Fruit fly (Drosophila melanogaster) whole organism, embryonic: Measurements from ENCODE around the gene moody.
A peak's percentile ranks its signal among the peaks of the same experiment; 100 is the strongest.

Source experiments
- Antp ChIP-seq: fragments of 200-800 bp; sonication (Bioruptor generic); optimal IDR thresholded peaks from 3 replicates; lab custom pipeline; 2016; ENCODE audit warnings: missing biosample characterization, missing genetic modification characterization
- CG10543 ChIP-seq: fragments of 200-800 bp; sonication (Bioruptor generic); optimal IDR thresholded peaks from 3 replicates; lab custom pipeline; 2017; ENCODE audit warnings: missing biosample characterization, mild to moderate bottlenecking, missing genetic modification characterization, moderate library complexity
- CG11456 ChIP-seq: fragments of 200-800 bp; sonication (Bioruptor generic); IDR thresholded peaks from 3 replicates; pipeline ENCODE4 v1.3.6; 2022; ENCODE audit warnings: missing biosample characterization, missing genetic modification characterization
- CG12769 ChIP-seq: fragments of 200-800 bp; sonication (Bioruptor generic); optimal IDR thresholded peaks from 2 replicates; lab custom pipeline; 2019; ENCODE audit warnings: missing biosample characterization, mild to moderate bottlenecking, missing genetic modification characterization, moderate library complexity
- CG13296 ChIP-seq: fragments of 200-800 bp; sonication (Bioruptor generic); optimal IDR thresholded peaks from 3 replicates; lab custom pipeline; 2018; ENCODE audit warnings: missing biosample characterization, mild to moderate bottlenecking, missing genetic modification characterization
- CG14014 ChIP-seq: fragments of 200-800 bp; sonication (Bioruptor generic); IDR thresholded peaks from 2 replicates; pipeline ENCODE4 v1.3.6; 2022; ENCODE audit warnings: missing biosample characterization, missing genetic modification characterization
- CG14050 ChIP-seq: fragments of 200-800 bp; sonication (Bioruptor generic); IDR thresholded peaks from 3 replicates; pipeline ENCODE4 v1.3.6; 2022; ENCODE audit warnings: missing biosample characterization, missing genetic modification characterization
- CG14860 ChIP-seq: fragments of 200-800 bp; sonication (Bioruptor generic); IDR thresholded peaks from 3 replicates; pipeline ENCODE4 v1.3.6; 2022; ENCODE audit warnings: missing biosample characterization, missing genetic modification characterization; ENCODE audit not compliant: partially characterized antibody
- CG14965 ChIP-seq: fragments of 200-800 bp; sonication (Bioruptor generic); optimal IDR thresholded peaks from 2 replicates; lab custom pipeline; 2016; ENCODE audit warnings: missing biosample characterization, missing genetic modification characterization, borderline replicate concordance
- CG16813 ChIP-seq: fragments of 200-800 bp; sonication (Bioruptor generic); IDR thresholded peaks from 3 replicates; pipeline ENCODE4 v1.3.6; 2022; ENCODE audit warnings: missing biosample characterization, missing genetic modification characterization; ENCODE audit not compliant: partially characterized antibody
- CG17612 ChIP-seq: fragments of 200-800 bp; sonication (Bioruptor generic); IDR thresholded peaks from 2 replicates; pipeline ENCODE4 v1.3.6; 2022; ENCODE audit warnings: missing biosample characterization, missing genetic modification characterization
- CG18476 ChIP-seq: fragments of 200-800 bp; sonication (Bioruptor generic); optimal IDR thresholded peaks from 2 replicates; lab custom pipeline; 2016; ENCODE audit warnings: missing biosample characterization, mild to moderate bottlenecking, missing genetic modification characterization
- CG2129 ChIP-seq: fragments of 200-800 bp; sonication (Bioruptor generic); IDR thresholded peaks from 2 replicates; pipeline ENCODE4 v1.3.6; 2022; ENCODE audit warnings: missing biosample characterization, missing genetic modification characterization; ENCODE audit not compliant: partially characterized antibody
- CG30020 ChIP-seq: fragments of 200-800 bp; optimal IDR thresholded peaks from 2 replicates; lab custom pipeline; 2019; ENCODE audit warnings: missing biosample characterization, mild to moderate bottlenecking, missing genetic modification characterization, moderate library complexity
- CG32532 ChIP-seq: fragments of 200-800 bp; sonication (Bioruptor generic); IDR thresholded peaks from 2 replicates; pipeline ENCODE4 v1.3.6; 2022; ENCODE audit warnings: missing biosample characterization, missing genetic modification characterization
- CG34422 ChIP-seq: fragments of 200-800 bp; sonication (Bioruptor generic); IDR thresholded peaks from 3 replicates; pipeline ENCODE4 v1.3.6; 2022; ENCODE audit warnings: missing biosample characterization, missing genetic modification characterization
- CG5953 ChIP-seq: fragments of 200-800 bp; sonication (Bioruptor generic); IDR thresholded peaks from 2 replicates; pipeline ENCODE4 v1.3.6; 2022; ENCODE audit warnings: missing biosample characterization, missing genetic modification characterization
- CG7839 ChIP-seq: fragments of 200-800 bp; sonication (Bioruptor generic); optimal IDR thresholded peaks from 3 replicates; lab custom pipeline; 2018; ENCODE audit warnings: missing biosample characterization, mild to moderate bottlenecking, missing genetic modification characterization, moderate library complexity
- CG7987 ChIP-seq: fragments of 200-800 bp; sonication (Bioruptor generic); optimal IDR thresholded peaks from 2 replicates; lab custom pipeline; 2018; ENCODE audit warnings: missing biosample characterization, mild to moderate bottlenecking, missing genetic modification characterization, moderate library complexity
- CG8290 ChIP-seq, 3 experiments: fragments of 200-800 bp; sonication (Bioruptor generic); optimal IDR thresholded peaks; 2 replicates each; lab custom pipeline; 2016 to 2019; ENCODE audit warnings: missing biosample characterization in 3 of 3, missing genetic modification characterization in 3 of 3, mild to moderate bottlenecking in 2 of 3, moderate library complexity in 1 of 3
- CG8924 ChIP-seq: fragments of 200-800 bp; optimal IDR thresholded peaks from 3 replicates; lab custom pipeline; 2019; ENCODE audit warnings: missing biosample characterization, mild to moderate bottlenecking, missing genetic modification characterization, moderate library complexity
- CG9437 ChIP-seq: fragments of 200-800 bp; sonication (Bioruptor generic); optimal IDR thresholded peaks from 2 replicates; lab custom pipeline; 2018; ENCODE audit warnings: missing biosample characterization, mild to moderate bottlenecking, missing genetic modification characterization
- CG9797 ChIP-seq: fragments of 200-800 bp; sonication (Bioruptor generic); optimal IDR thresholded peaks from 3 replicates; lab custom pipeline; 2018; ENCODE audit warnings: missing biosample characterization, mild to moderate bottlenecking, missing genetic modification characterization
- CG9876 ChIP-seq: fragments of 200-800 bp; sonication (Bioruptor generic); optimal IDR thresholded peaks from 2 replicates; lab custom pipeline; 2016; ENCODE audit warnings: missing biosample characterization, missing genetic modification characterization
- Eip74EF ChIP-seq, 2 experiments: fragments of 200-800 bp in 1 of 2; fragments of >200 bp in 1 of 2; sonication (Bioruptor generic) in 1 of 2; optimal IDR thresholded peaks; 2 replicates each; lab custom pipeline; 2017 to 2019; ENCODE audit warnings: missing biosample characterization in 2 of 2, missing genetic modification characterization in 2 of 2, mild to moderate bottlenecking in 1 of 2, moderate library complexity in 1 of 2
- H2.0 ChIP-seq: fragments of 200-800 bp; sonication (Bioruptor generic); IDR thresholded peaks from 2 replicates; pipeline ENCODE4 v1.3.6; 2022; ENCODE audit warnings: missing biosample characterization, missing genetic modification characterization
- Hr51 ChIP-seq, 2 experiments: fragments of 200-800 bp; sonication (Bioruptor generic); optimal IDR thresholded peaks; 2 replicates in 1 of 2; 3 replicates in 1 of 2; lab custom pipeline; 2016 to 2018; ENCODE audit warnings: missing biosample characterization in 2 of 2, missing genetic modification characterization in 2 of 2, mild to moderate bottlenecking in 1 of 2, moderate library complexity in 1 of 2
- Hsf ChIP-seq: fragments of 200-800 bp; sonication (Bioruptor generic); optimal IDR thresholded peaks from 3 replicates; lab custom pipeline; 2016; ENCODE audit warnings: missing biosample characterization, missing genetic modification characterization
- Mrtf ChIP-seq: fragments of 200-800 bp; sonication (Bioruptor generic); IDR thresholded peaks from 3 replicates; pipeline ENCODE4 v1.3.6; 2022; ENCODE audit warnings: missing biosample characterization, missing genetic modification characterization
- Neu2 ChIP-seq: fragments of 200-800 bp; sonication (Bioruptor generic); optimal IDR thresholded peaks from 3 replicates; lab custom pipeline; 2016; ENCODE audit warnings: missing biosample characterization, missing genetic modification characterization, borderline replicate concordance
- Opbp ChIP-seq: fragments of 200-800 bp; sonication (Bioruptor generic); IDR thresholded peaks from 3 replicates; pipeline ENCODE4 v1.3.6; 2022; ENCODE audit warnings: missing biosample characterization, missing genetic modification characterization; ENCODE audit not compliant: partially characterized antibody
- Sin3A ChIP-seq: fragments of >200 bp; optimal IDR thresholded peaks from 2 replicates; lab custom pipeline; 2018
- Sox102F ChIP-seq: fragments of 200-800 bp; sonication (Bioruptor generic); optimal IDR thresholded peaks from 2 replicates; lab custom pipeline; 2018; ENCODE audit warnings: missing biosample characterization, mild to moderate bottlenecking, missing genetic modification characterization, moderate library complexity
- aop ChIP-seq: fragments of 200-800 bp; sonication (Bioruptor generic); IDR thresholded peaks from 2 replicates; pipeline ENCODE4 v1.3.6; 2022; ENCODE audit warnings: missing biosample characterization, missing genetic modification characterization
- dm ChIP-seq: fragments of 200-800 bp; sonication (Bioruptor generic); optimal IDR thresholded peaks from 3 replicates; lab custom pipeline; 2016; ENCODE audit warnings: missing biosample characterization, missing genetic modification characterization
- ftz-f1 ChIP-seq: fragments of 200-800 bp; sonication (Bioruptor generic); optimal IDR thresholded peaks from 2 replicates; lab custom pipeline; 2016; ENCODE audit warnings: missing biosample characterization, missing genetic modification characterization
- grau ChIP-seq: fragments of 200-800 bp; optimal IDR thresholded peaks from 3 replicates; lab custom pipeline; 2019; ENCODE audit warnings: missing biosample characterization, mild to moderate bottlenecking, missing genetic modification characterization, moderate library complexity
- grn ChIP-seq: fragments of 200-800 bp; sonication (Bioruptor generic); optimal IDR thresholded peaks from 3 replicates; lab custom pipeline; 2017; ENCODE audit warnings: missing biosample characterization, missing genetic modification characterization
- nerfin-2 ChIP-seq: fragments of 200-800 bp; sonication (Bioruptor generic); IDR thresholded peaks from 2 replicates; pipeline ENCODE4 v1.3.6; 2022; ENCODE audit warnings: missing biosample characterization, missing genetic modification characterization; ENCODE audit not compliant: partially characterized antibody
- odd ChIP-seq: fragments of 200-800 bp; sonication (Bioruptor generic); optimal IDR thresholded peaks from 2 replicates; lab custom pipeline; 2017; ENCODE audit warnings: missing biosample characterization, mild to moderate bottlenecking, missing genetic modification characterization
- onecut ChIP-seq: fragments of 200-800 bp; sonication (Bioruptor generic); IDR thresholded peaks from 2 replicates; pipeline ENCODE4 v1.3.6; 2022; ENCODE audit warnings: missing biosample characterization, missing genetic modification characterization
- psq ChIP-seq: fragments of 200-800 bp; sonication (Bioruptor generic); optimal IDR thresholded peaks from 2 replicates; lab custom pipeline; 2017; ENCODE audit warnings: missing biosample characterization, missing genetic modification characterization
- repo ChIP-seq: fragments of 200-800 bp; sonication (Bioruptor generic); optimal IDR thresholded peaks from 2 replicates; lab custom pipeline; 2016; ENCODE audit warnings: missing biosample characterization, missing genetic modification characterization
- scrt ChIP-seq: fragments of 200-800 bp; sonication (Bioruptor generic); optimal IDR thresholded peaks from 2 replicates; lab custom pipeline; 2018; ENCODE audit warnings: missing biosample characterization, mild to moderate bottlenecking, missing genetic modification characterization, moderate library complexity
- shn ChIP-seq: fragments of 200-800 bp; sonication (Bioruptor generic); optimal IDR thresholded peaks from 3 replicates; lab custom pipeline; 2016; ENCODE audit warnings: missing biosample characterization, missing genetic modification characterization
- sima ChIP-seq: fragments of 200-800 bp; sonication (Bioruptor generic); optimal IDR thresholded peaks from 2 replicates; lab custom pipeline; 2016; ENCODE audit warnings: missing biosample characterization, missing genetic modification characterization
- tin ChIP-seq: fragments of 200-800 bp; sonication (Bioruptor generic); optimal IDR thresholded peaks from 3 replicates; lab custom pipeline; 2016; ENCODE audit warnings: missing biosample characterization, missing genetic modification characterization
- tll ChIP-seq, 2 experiments: fragments of 200-800 bp in 1 of 2; fragments of >200 bp in 1 of 2; sonication (Bioruptor generic) in 1 of 2; optimal IDR thresholded peaks; 2 replicates each; lab custom pipeline; 2017 to 2019; ENCODE audit warnings: missing biosample characterization in 2 of 2, missing genetic modification characterization in 2 of 2, mild to moderate bottlenecking in 1 of 2, moderate library complexity in 1 of 2
- unc-4 ChIP-seq: fragments of 200-800 bp; sonication (Bioruptor generic); IDR thresholded peaks from 2 replicates; pipeline ENCODE4 v1.3.6; 2022; ENCODE audit warnings: missing biosample characterization, missing genetic modification characterization; ENCODE audit not compliant: partially characterized antibody

The moody gene

dm6 chrX:2087501-2087900 lies 37.6 kb upstream of the moody start (continued):
- TF ChIP-seq CG10543 (GFP tag; lab: Kevin White, UChicago), result no peak
- no peak for TF ChIP-seq psq (GFP tag; lab: Kevin White, UChicago)
- TF ChIP-seq ftz-f1 (GFP tag; lab: Kevin White, UChicago), result no peak
- no peak for TF ChIP-seq Neu2 (GFP tag; lab: Kevin White, UChicago)
- TF ChIP-seq CG9437 (GFP tag; lab: Kevin White, UChicago), result peak; percentile 24
- 0 out of 2 replicates have a peak, but pooled peaks have one; percentile 27 for TF ChIP-seq onecut (GFP tag; lab: Robert Waterston, UW)
- TF ChIP-seq scrt (GFP tag; lab: Kevin White, UChicago), result no peak
- no peak; the same call in 2 of the 3 replicates for TF ChIP-seq CG34422
- peak; percentile 60 for TF ChIP-seq grau (tag; lab: Kevin White, UChicago)
- TF ChIP-seq dm (GFP tag; lab: Kevin White, UChicago), result peak; percentile 52
- TF ChIP-seq CG18476 (GFP tag; lab: Kevin White, UChicago), result no peak
- peak; percentile 67 for TF ChIP-seq CG12769
- no peak for TF ChIP-seq grn (GFP tag; lab: Kevin White, UChicago)
- TF ChIP-seq CG17612 (GFP tag; lab: Robert Waterston, UW), result no peak
- peak in 1 of 2 experiments; percentile 3 for TF ChIP-seq Eip74EF (GFP tag; optimal IDR thresholded peaks at IDR 0.05; lab: Kevin White, UChicago)
- peak; percentile 69 for TF ChIP-seq CG7839 (tag; lab: Kevin White, UChicago)
- no peak for TF ChIP-seq CG8290 (GFP tag; optimal IDR thresholded peaks at IDR 0.05; lab: Kevin White, UChicago)
- TF ChIP-seq CG8290 (tag; optimal IDR thresholded peaks at IDR 0.05; lab: Kevin White, UChicago), result peak in 1 of 2 experiments; percentile 90
- TF ChIP-seq Sox102F, result peak; percentile 71
- TF ChIP-seq shn (GFP tag; lab: Kevin White, UChicago), result peak; percentile 5
- TF ChIP-seq CG11456 (GFP tag; lab: Robert Waterston, UW), result 0 out of 3 replicates have a peak, but pooled peaks have one; percentile 52
- TF ChIP-seq sima (GFP tag; lab: Kevin White, UChicago), result no peak
- peak; percentile 57 for TF ChIP-seq CG8924 (tag; lab: Kevin White, UChicago)
- peak; percentile 62 for TF ChIP-seq odd (GFP tag; lab: Kevin White, UChicago)
- peak; percentile 66 for TF ChIP-seq CG32532 (GFP tag; lab: Robert Waterston, UW)
- TF ChIP-seq aop (GFP tag; lab: Robert Waterston, UW), result no peak
- TF ChIP-seq nerfin-2 (GFP tag; lab: Robert Waterston, UW), result no peak
- no peak for TF ChIP-seq Opbp (GFP tag; lab: Robert Waterston, UW)
- no peak for TF ChIP-seq Sin3A (lab: Kevin White, UChicago)
- TF ChIP-seq tll (GFP tag; optimal IDR thresholded peaks at IDR 0.05; lab: Kevin White, UChicago), result no peak
- TF ChIP-seq CG7987 (GFP tag; lab: Kevin White, UChicago), result no peak
- TF ChIP-seq CG30020 (tag; lab: Kevin White, UChicago), result no peak
- TF ChIP-seq Hr51 (GFP tag; optimal IDR thresholded peaks at IDR 0.05; lab: Kevin White, UChicago), result peak in 1 of 2 experiments; percentile 71
- TF ChIP-seq Hsf (GFP tag; lab: Kevin White, UChicago), result peak; percentile 48
- TF ChIP-seq Antp (GFP tag; lab: Kevin White, UChicago), result peak; percentile 42
- TF ChIP-seq CG13296 (GFP tag; lab: Kevin White, UChicago), result no peak
- TF ChIP-seq H2.0 (GFP tag; lab: Robert Waterston, UW), result peak; percentile 76
- TF ChIP-seq CG5953 (GFP tag; lab: Robert Waterston, UW), result peak; percentile 41; the same call in 1 of the 2 replicates
- peak; percentile 78 for TF ChIP-seq CG14050 (GFP tag; lab: Robert Waterston, UW)
- TF ChIP-seq repo (GFP tag; lab: Kevin White, UChicago), result peak; percentile 9
- no peak for TF ChIP-seq CG9797 (GFP tag; lab: Kevin White, UChicago)
- TF ChIP-seq CG2129, result no peak
- TF ChIP-seq tin (GFP tag; lab: Kevin White, UChicago), result peak; percentile 24
- TF ChIP-seq CG14965 (GFP tag; lab: Kevin White, UChicago), result no peak
- no peak for TF ChIP-seq CG16813 (GFP tag; lab: Robert Waterston, UW)
- no peak for TF ChIP-seq unc-4
- TF ChIP-seq Mrtf, result peak; percentile 44; the same call in 2 of the 3 replicates
- no peak for TF ChIP-seq CG9876 (GFP tag; lab: Kevin White, UChicago)
- TF ChIP-seq CG14014 (GFP tag; lab: Robert Waterston, UW), result peak; percentile 49; the same call in 1 of the 2 replicates
- TF ChIP-seq CG14860 (GFP tag; lab: Robert Waterston, UW), result no peak
